Fruit fly (Drosophila melanogaster): Measurements from ENCODE around the gene CG12523.

CG12523 gene

dm6 chr3L:10766480-10767145, 34.4 kb upstream of the CG12523 start (continued):
- TF ChIP-seq CG14441 (GFP tag; IDR thresholded peaks at IDR 0.05) (no peak), vfl (GFP tag; optimal IDR thresholded peaks at IDR 0.05) (no peak), dati (GFP tag; IDR thresholded peaks at IDR 0.05) (no peak), zfh1 (GFP tag; IDR thresholded peaks at IDR 0.05) (no peak), btn (GFP tag; optimal IDR thresholded peaks at IDR 0.05) (no peak), zfh2 (GFP tag; optimal IDR thresholded peaks at IDR 0.05) (no peak), fd64A (GFP tag; optimal IDR thresholded peaks at IDR 0.05) (no peak), grau (tag; optimal IDR thresholded peaks at IDR 0.05) (no peak), CG3163 (GFP tag; optimal IDR thresholded peaks at IDR 0.05) (no peak), gfzf (GFP tag; optimal IDR thresholded peaks at IDR 0.05) (no peak), CG5953 (GFP tag; IDR thresholded peaks at IDR 0.05) (no peak), CG17829 (tag; optimal IDR thresholded peaks at IDR 0.05) (no peak), zf30C (GFP tag; optimal IDR thresholded peaks at IDR 0.05) (peak; percentile 27), slp2 (GFP tag; optimal IDR thresholded peaks at IDR 0.05) (no peak), CG3838 (GFP tag; optimal IDR thresholded peaks at IDR 0.05) (peak; percentile 46), dan (GFP tag; IDR thresholded peaks at IDR 0.05) (no peak), CG42726 (GFP tag; IDR thresholded peaks at IDR 0.05; ENCODE audit: partially characterized antibody) (no peak), ranshi (GFP tag; IDR thresholded peaks at IDR 0.05) (0 out of 2 replicates have a peak, but pooled peaks have one; percentile 14), Ssrp (tag; optimal IDR thresholded peaks at IDR 0.05) (no peak), Fer2 (tag; optimal IDR thresholded peaks at IDR 0.05) (no peak), hb (GFP tag; IDR thresholded peaks at IDR 0.05; ENCODE audit: partially characterized antibody) (no peak), peb (GFP tag; IDR thresholded peaks at IDR 0.05) (no peak), CG11504 (tag; optimal IDR thresholded peaks at IDR 0.05) (peak; percentile 6), pb (GFP tag; optimal IDR thresholded peaks at IDR 0.05) (no peak), CG34376 (GFP tag; optimal IDR thresholded peaks at IDR 0.05) (no peak), CG12769 (tag; optimal IDR thresholded peaks at IDR 0.05) (peak; percentile 27), CG1603 (tag; optimal IDR thresholded peaks at IDR 0.05) (no peak), CG10543 (GFP tag; optimal IDR thresholded peaks at IDR 0.05) (no peak), Dfd (GFP tag; optimal IDR thresholded peaks at IDR 0.05) (no peak), chm (GFP tag; IDR thresholded peaks at IDR 0.05) (no peak), sqz (GFP tag; optimal IDR thresholded peaks at IDR 0.05) (no peak), Hand (GFP tag; optimal IDR thresholded peaks at IDR 0.05) (no peak), CG14860 (GFP tag; IDR thresholded peaks at IDR 0.05; ENCODE audit: partially characterized antibody) (no peak), ERR (GFP tag; optimal IDR thresholded peaks at IDR 0.05) (no peak), kah (GFP tag; optimal IDR thresholded peaks at IDR 0.05) (no peak), Mad (GFP tag; optimal IDR thresholded peaks at IDR 0.05) (no peak), br (optimal IDR thresholded peaks at IDR 0.05) (no peak), Camta (GFP tag; optimal IDR thresholded peaks at IDR 0.05) (no peak), CG18011 (GFP tag; optimal IDR thresholded peaks at IDR 0.05) (no peak), HLHmδ (GFP tag; optimal IDR thresholded peaks at IDR 0.05) (peak; percentile 61), CkIIα-i1 (GFP tag; IDR thresholded peaks at IDR 0.05) (no peak), phol (tag; optimal IDR thresholded peaks at IDR 0.05) (no peak), sens-2 (GFP tag; IDR thresholded peaks at IDR 0.05) (no peak), CG15011 (GFP tag; optimal IDR thresholded peaks at IDR 0.05) (no peak), Deaf1 (tag; optimal IDR thresholded peaks at IDR 0.05) (no peak), CG4854 (GFP tag; optimal IDR thresholded peaks at IDR 0.05) (no peak), CTCF (GFP tag; optimal IDR thresholded peaks at IDR 0.05) (no peak), CG8359 (GFP tag; optimal IDR thresholded peaks at IDR 0.05; ENCODE audit: borderline replicate concordance) (no peak), CG8388 (GFP tag; optimal IDR thresholded peaks at IDR 0.05) (no peak), yki (optimal IDR thresholded peaks at IDR 0.05) (no peak), Mes4 (GFP tag; optimal IDR thresholded peaks at IDR 0.05) (no peak), MESR4 (GFP tag; optimal IDR thresholded peaks at IDR 0.05) (no peak)
